Worm (Caenorhabditis elegans): ENCODE measurements around the gene C10E2.5.

- TF ChIP-seq nhr-28 (tag; optimal IDR thresholded peaks at IDR 0.05) (no peak), ces-1 (GFP tag; optimal IDR thresholded peaks at IDR 0.05) (no peak), elt-3 (tag; optimal IDR thresholded peaks at IDR 0.05) (no peak), elt-1 (tag; optimal IDR thresholded peaks at IDR 0.05; ENCODE audit: borderline replicate concordance, insufficient read depth) (no peak), tbx-8 (GFP tag; optimal IDR thresholded peaks at IDR 0.05) (no peak), unc-62 (GFP tag; optimal IDR thresholded peaks at IDR 0.05) (no peak), pha-4 (tag; optimal IDR thresholded peaks at IDR 0.05) (no peak), M03D4.4 (tag; optimal IDR thresholded peaks at IDR 0.05) (no peak), nhr-76 (tag; optimal IDR thresholded peaks at IDR 0.05) (no peak)
These were observed 38.4 kb downstream of the C10E2.5 start for ce11 chrX:16715938-16716337.
